Fruit fly (Drosophila melanogaster) whole organism, embryonic: ENCODE results near the gene CG8119.
A peak's percentile ranks its signal among the peaks of the same experiment; 100 is the strongest.

Source experiments
- Atf-2 ChIP-seq: fragments of 200-800 bp; sonication (Bioruptor generic); optimal IDR thresholded peaks from 2 replicates; lab custom pipeline; 2016; ENCODE audit warnings: missing biosample characterization, missing genetic modification characterization
- BtbVII ChIP-seq: fragments of 200-800 bp; sonication (Bioruptor generic); optimal IDR thresholded peaks from 3 replicates; lab custom pipeline; 2017; ENCODE audit warnings: missing biosample characterization, mild to moderate bottlenecking, missing genetic modification characterization
- CG11085 ChIP-seq: fragments of 200-800 bp; sonication (Bioruptor generic); IDR thresholded peaks from 2 replicates; pipeline ENCODE4 v1.3.6; 2022; ENCODE audit warnings: missing biosample characterization, missing genetic modification characterization
- CG11456 ChIP-seq: fragments of 200-800 bp; sonication (Bioruptor generic); IDR thresholded peaks from 3 replicates; pipeline ENCODE4 v1.3.6; 2022; ENCODE audit warnings: missing biosample characterization, missing genetic modification characterization
- CG11560 ChIP-seq: fragments of 200-800 bp; sonication (Bioruptor generic); IDR thresholded peaks from 3 replicates; pipeline ENCODE4 v1.3.6; 2022; ENCODE audit warnings: missing biosample characterization, missing genetic modification characterization
- CG11723 ChIP-seq: fragments of 200-800 bp; sonication (Bioruptor generic); optimal IDR thresholded peaks from 2 replicates; lab custom pipeline; 2017; ENCODE audit warnings: missing biosample characterization, mild to moderate bottlenecking, missing genetic modification characterization
- CG12071 ChIP-seq: fragments of 200-800 bp; sonication (Bioruptor generic); optimal IDR thresholded peaks from 3 replicates; lab custom pipeline; 2018; ENCODE audit warnings: missing biosample characterization, mild to moderate bottlenecking, missing genetic modification characterization
- CG12942 ChIP-seq: fragments of 200-800 bp; sonication (Bioruptor generic); optimal IDR thresholded peaks from 3 replicates; lab custom pipeline; 2016; ENCODE audit warnings: missing biosample characterization, missing genetic modification characterization
- CG13624 ChIP-seq: fragments of 200-800 bp; sonication (Bioruptor generic); optimal IDR thresholded peaks from 2 replicates; lab custom pipeline; 2016; ENCODE audit warnings: missing biosample characterization, missing genetic modification characterization
- CG14014 ChIP-seq: fragments of 200-800 bp; sonication (Bioruptor generic); IDR thresholded peaks from 2 replicates; pipeline ENCODE4 v1.3.6; 2022; ENCODE audit warnings: missing biosample characterization, missing genetic modification characterization
- CG17385 ChIP-seq: fragments of 200-800 bp; sonication (Bioruptor generic); optimal IDR thresholded peaks from 3 replicates; lab custom pipeline; 2018; ENCODE audit warnings: missing biosample characterization, mild to moderate bottlenecking, missing genetic modification characterization
- CG17612 ChIP-seq: fragments of 200-800 bp; sonication (Bioruptor generic); IDR thresholded peaks from 2 replicates; pipeline ENCODE4 v1.3.6; 2022; ENCODE audit warnings: missing biosample characterization, missing genetic modification characterization
- CG1832 ChIP-seq: fragments of 200-800 bp; sonication (Bioruptor generic); optimal IDR thresholded peaks from 2 replicates; lab custom pipeline; 2017; ENCODE audit warnings: missing biosample characterization, mild to moderate bottlenecking, missing genetic modification characterization, inconsistent platforms
- CG18619 ChIP-seq: fragments of 200-800 bp; sonication (Bioruptor generic); optimal IDR thresholded peaks from 3 replicates; lab custom pipeline; 2017; ENCODE audit warnings: missing biosample characterization, mild to moderate bottlenecking, missing genetic modification characterization
- CG32772 ChIP-seq: fragments of 200-800 bp; sonication (Bioruptor generic); IDR thresholded peaks from 2 replicates; pipeline ENCODE4 v1.3.6; 2022; ENCODE audit warnings: missing biosample characterization, missing genetic modification characterization
- CG5245 ChIP-seq: fragments of 200-800 bp; sonication (Bioruptor generic); optimal IDR thresholded peaks from 3 replicates; lab custom pipeline; 2016; ENCODE audit warnings: missing biosample characterization, missing genetic modification characterization
- CG6175 ChIP-seq: fragments of 200-800 bp; sonication (Bioruptor generic); IDR thresholded peaks from 3 replicates; pipeline ENCODE4 v1.3.6; 2022; ENCODE audit warnings: missing biosample characterization, missing genetic modification characterization
- CG7271 ChIP-seq: fragments of 200-800 bp; sonication (Bioruptor generic); optimal IDR thresholded peaks from 2 replicates; lab custom pipeline; 2018; ENCODE audit warnings: missing biosample characterization, mild to moderate bottlenecking, missing genetic modification characterization, moderate library complexity
- CG7372 ChIP-seq: fragments of 200-800 bp; sonication (Bioruptor generic); IDR thresholded peaks from 2 replicates; pipeline ENCODE4 v1.3.6; 2022; ENCODE audit warnings: missing biosample characterization, missing genetic modification characterization
- CG8478 ChIP-seq: fragments of >200 bp; optimal IDR thresholded peaks from 2 replicates; lab custom pipeline; 2018
- CHES-1-like ChIP-seq: fragments of 200-800 bp; sonication (Bioruptor generic); optimal IDR thresholded peaks from 2 replicates; lab custom pipeline; 2016; ENCODE audit warnings: missing biosample characterization, missing genetic modification characterization
- Drgx ChIP-seq: fragments of 200-800 bp; sonication (Bioruptor generic); IDR thresholded peaks from 2 replicates; pipeline ENCODE4 v1.3.6; 2022; ENCODE audit warnings: missing biosample characterization, missing genetic modification characterization
- HLH4C ChIP-seq: fragments of 200-800 bp; sonication (Bioruptor generic); IDR thresholded peaks from 3 replicates; pipeline ENCODE4 v1.3.6; 2022; ENCODE audit warnings: missing biosample characterization, missing genetic modification characterization; ENCODE audit not compliant: partially characterized antibody
- Jarid2 ChIP-seq: fragments of 200-800 bp; sonication (Bioruptor generic); optimal IDR thresholded peaks from 3 replicates; lab custom pipeline; 2017; ENCODE audit warnings: mild to moderate bottlenecking, missing biosample characterization, missing genetic modification reagents, missing genetic modification characterization
- MBD-R2 ChIP-seq: fragments of 200-800 bp; sonication (Bioruptor generic); IDR thresholded peaks from 2 replicates; pipeline ENCODE4 v1.3.6; 2022; ENCODE audit warnings: missing biosample characterization, missing genetic modification characterization
- Mes4 ChIP-seq: fragments of 200-800 bp; sonication (Bioruptor generic); optimal IDR thresholded peaks from 2 replicates; lab custom pipeline; 2016; ENCODE audit warnings: missing biosample characterization, missing genetic modification characterization
- NC2α ChIP-seq: fragments of 200-800 bp; sonication (Bioruptor generic); optimal IDR thresholded peaks from 2 replicates; lab custom pipeline; 2016; ENCODE audit warnings: missing biosample characterization, missing genetic modification characterization
- Rfx ChIP-seq: fragments of 200-800 bp; sonication (Bioruptor generic); IDR thresholded peaks from 2 replicates; pipeline ENCODE4 v1.3.6; 2022; ENCODE audit warnings: missing biosample characterization, missing genetic modification characterization
- Spps ChIP-seq: fragments of 200-800 bp; sonication (Bioruptor generic); optimal IDR thresholded peaks from 2 replicates; lab custom pipeline; 2018; ENCODE audit warnings: missing biosample characterization, mild to moderate bottlenecking, missing genetic modification characterization
- YL-1 ChIP-seq: fragments of 200-800 bp; sonication (Bioruptor generic); optimal IDR thresholded peaks from 3 replicates; lab custom pipeline; 2017; ENCODE audit warnings: missing biosample characterization, mild to moderate bottlenecking, missing genetic modification characterization
- ac ChIP-seq: fragments of 200-800 bp; sonication (Bioruptor generic); optimal IDR thresholded peaks from 3 replicates; lab custom pipeline; 2017; ENCODE audit warnings: missing biosample characterization, mild to moderate bottlenecking, missing genetic modification characterization
- bab2 ChIP-seq: fragments of 200-800 bp; sonication (Bioruptor generic); optimal IDR thresholded peaks from 2 replicates; lab custom pipeline; 2016; ENCODE audit warnings: missing biosample characterization, missing genetic modification characterization
- chm ChIP-seq: fragments of 200-800 bp; sonication (Bioruptor generic); IDR thresholded peaks from 2 replicates; pipeline ENCODE4 v1.3.6; 2022; ENCODE audit warnings: missing biosample characterization, missing genetic modification characterization
- dan ChIP-seq: fragments of 200-800 bp; sonication (Bioruptor generic); IDR thresholded peaks from 2 replicates; pipeline ENCODE4 v1.3.6; 2022; ENCODE audit warnings: missing biosample characterization, missing genetic modification characterization
- dati ChIP-seq: fragments of 200-800 bp; sonication (Bioruptor generic); IDR thresholded peaks from 2 replicates; pipeline ENCODE4 v1.3.6; 2022; ENCODE audit warnings: missing biosample characterization, missing genetic modification characterization
- exex ChIP-seq: fragments of 200-800 bp; sonication (Bioruptor generic); optimal IDR thresholded peaks from 4 replicates; lab custom pipeline; 2018; ENCODE audit warnings: missing biosample characterization, mild to moderate bottlenecking, missing genetic modification characterization, moderate library complexity
- ftz-f1 ChIP-seq: fragments of 200-800 bp; sonication (Bioruptor generic); optimal IDR thresholded peaks from 2 replicates; lab custom pipeline; 2016; ENCODE audit warnings: missing biosample characterization, missing genetic modification characterization
- gcm ChIP-seq: fragments of 200-800 bp; sonication (Bioruptor generic); optimal IDR thresholded peaks from 2 replicates; lab custom pipeline; 2019; ENCODE audit warnings: missing biosample characterization, mild to moderate bottlenecking, missing genetic modification characterization, moderate library complexity
- grau ChIP-seq: fragments of 200-800 bp; optimal IDR thresholded peaks from 3 replicates; lab custom pipeline; 2019; ENCODE audit warnings: missing biosample characterization, mild to moderate bottlenecking, missing genetic modification characterization, moderate library complexity
- gsb-n ChIP-seq: fragments of 200-800 bp; sonication (Bioruptor generic); optimal IDR thresholded peaks from 3 replicates; lab custom pipeline; 2018; ENCODE audit warnings: missing biosample characterization, mild to moderate bottlenecking, missing genetic modification characterization
- h ChIP-seq: fragments of >200 bp; optimal IDR thresholded peaks from 2 replicates; lab custom pipeline; 2017
- mam ChIP-seq: fragments of 200-800 bp; sonication (Bioruptor generic); optimal IDR thresholded peaks from 3 replicates; lab custom pipeline; 2016; ENCODE audit warnings: missing biosample characterization, missing genetic modification characterization
- nmo ChIP-seq: fragments of 200-800 bp; sonication (Bioruptor generic); optimal IDR thresholded peaks from 2 replicates; lab custom pipeline; 2018; ENCODE audit warnings: missing biosample characterization, mild to moderate bottlenecking, missing genetic modification characterization, moderate library complexity
- otp ChIP-seq: fragments of 200-800 bp; sonication (Bioruptor generic); IDR thresholded peaks from 3 replicates; pipeline ENCODE4, ENCODE4 v1.3.6; 2022; ENCODE audit warnings: missing biosample characterization, missing genetic modification characterization
- pfk ChIP-seq: fragments of 200-800 bp; sonication (Bioruptor generic); optimal IDR thresholded peaks from 2 replicates; lab custom pipeline; 2018; ENCODE audit warnings: missing biosample characterization, mild to moderate bottlenecking, missing genetic modification characterization, moderate library complexity
- pros ChIP-seq: fragments of 200-800 bp; sonication (Bioruptor generic); optimal IDR thresholded peaks from 3 replicates; lab custom pipeline; 2019; ENCODE audit warnings: missing biosample characterization, mild to moderate bottlenecking, missing genetic modification characterization, moderate library complexity
- psq ChIP-seq: fragments of 200-800 bp; sonication (Bioruptor generic); optimal IDR thresholded peaks from 2 replicates; lab custom pipeline; 2017; ENCODE audit warnings: missing biosample characterization, missing genetic modification characterization
- rib ChIP-seq: fragments of 200-800 bp; sonication (Bioruptor generic); IDR thresholded peaks from 2 replicates; pipeline ENCODE4 v1.3.6; 2022; ENCODE audit warnings: missing biosample characterization, missing genetic modification characterization
- sd ChIP-seq: fragments of 200-800 bp; sonication (Bioruptor generic); optimal IDR thresholded peaks from 3 replicates; lab custom pipeline; 2018; ENCODE audit warnings: missing biosample characterization, mild to moderate bottlenecking, missing genetic modification characterization, moderate library complexity
- trem ChIP-seq: fragments of 200-800 bp; optimal IDR thresholded peaks from 3 replicates; lab custom pipeline; 2019; ENCODE audit warnings: missing biosample characterization, mild to moderate bottlenecking, missing genetic modification characterization, moderate library complexity
- tx ChIP-seq: fragments of 200-800 bp; sonication (Bioruptor generic); optimal IDR thresholded peaks from 2 replicates; lab custom pipeline; 2016; ENCODE audit warnings: missing biosample characterization, missing genetic modification characterization
- vfl ChIP-seq: fragments of 200-800 bp; sonication (Bioruptor generic); optimal IDR thresholded peaks from 2 replicates; lab custom pipeline; 2016; ENCODE audit warnings: missing biosample characterization, missing genetic modification characterization
- wor ChIP-seq: fragments of 200-800 bp; sonication (Bioruptor generic); IDR thresholded peaks from 2 replicates; pipeline ENCODE4 v1.3.6; 2022; ENCODE audit warnings: missing biosample characterization, missing genetic modification characterization

The CG8119 gene

DNA sequence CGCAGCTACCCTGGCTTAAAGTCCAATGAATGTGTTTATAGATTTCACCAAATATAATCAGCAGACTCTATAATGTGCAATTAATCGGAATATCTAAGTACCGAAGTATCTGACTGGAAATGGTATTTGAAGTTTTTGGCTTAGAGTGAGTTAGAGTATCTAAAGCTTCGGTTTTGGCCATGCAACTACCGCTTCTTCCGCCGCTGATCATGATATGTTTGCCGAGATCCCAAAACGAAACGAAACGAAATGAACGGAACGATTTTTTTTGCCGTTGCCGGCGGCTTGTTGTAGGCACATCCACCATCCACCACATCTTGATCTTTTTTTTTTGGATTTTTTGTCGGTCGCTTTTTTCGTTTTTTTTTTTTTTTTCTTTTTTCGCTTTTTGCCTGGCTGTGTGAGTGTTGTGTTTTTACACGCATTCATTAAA lies 39.4 kb upstream of the CG8119 start (continued):
- TF ChIP-seq CG1832: no peak
- TF ChIP-seq Rfx (GFP tag; lab: Robert Waterston, UW): peak; percentile 95
- peak; percentile 82 for TF ChIP-seq mam (GFP tag; lab: Kevin White, UChicago)
- 0 out of 2 replicates have a peak, but pooled peaks have one; percentile 50 for TF ChIP-seq chm (GFP tag; lab: Robert Waterston, UW)
- peak; percentile 74 for TF ChIP-seq bab2
- peak; percentile 73 for TF ChIP-seq CG12071 (GFP tag; lab: Kevin White, UChicago)
- peak; percentile 6 for TF ChIP-seq exex (tag; lab: Kevin White, UChicago)
- peak; percentile 71 for TF ChIP-seq CG17385 (GFP tag; lab: Kevin White, UChicago)
- peak; percentile 83 for TF ChIP-seq CG32772 (GFP tag; lab: Robert Waterston, UW)
- TF ChIP-seq YL-1 (GFP tag; lab: Kevin White, UChicago): no peak
- TF ChIP-seq CG8478: no peak
- TF ChIP-seq ac (GFP tag; lab: Kevin White, UChicago): no peak
- no peak for TF ChIP-seq dan (GFP tag; lab: Robert Waterston, UW)
- TF ChIP-seq trem (tag; lab: Kevin White, UChicago): no peak
- TF ChIP-seq wor (GFP tag; lab: Robert Waterston, UW): peak; percentile 73
- no peak for TF ChIP-seq ftz-f1 (GFP tag; lab: Kevin White, UChicago)
- TF ChIP-seq rib (GFP tag; lab: Robert Waterston, UW): peak; percentile 72; the same call in 1 of the 2 replicates
- peak; percentile 57 for TF ChIP-seq CG12942
- no peak for TF ChIP-seq Spps (tag; lab: Kevin White, UChicago)
- TF ChIP-seq Atf-2 (GFP tag; lab: Kevin White, UChicago): peak; percentile 42
- TF ChIP-seq pros (GFP tag; lab: Kevin White, UChicago): no peak
- peak; percentile 42 for TF ChIP-seq Mes4
- TF ChIP-seq otp (GFP tag; lab: Robert Waterston, UW): peak; percentile 78
- peak; percentile 54 for TF ChIP-seq tx (GFP tag; lab: Kevin White, UChicago)
- no peak for TF ChIP-seq vfl (GFP tag; lab: Kevin White, UChicago)
- peak; percentile 30 for TF ChIP-seq sd (tag; lab: Kevin White, UChicago)
- peak; percentile 52; the same call in 1 of the 2 replicates for TF ChIP-seq dati (GFP tag; lab: Robert Waterston, UW)
- no peak for TF ChIP-seq NC2α (GFP tag; lab: Kevin White, UChicago)
- TF ChIP-seq CG11560 (tag; lab: Robert Waterston, UW): peak; percentile 71
- peak; percentile 45 for TF ChIP-seq CG11723
- TF ChIP-seq pfk: peak; percentile 41
- peak; percentile 51; the same call in 1 of the 2 replicates for TF ChIP-seq CG17612 (GFP tag; lab: Robert Waterston, UW)
- TF ChIP-seq HLH4C (GFP tag; lab: Robert Waterston, UW): no peak
- peak; percentile 49 for TF ChIP-seq BtbVII (GFP tag; lab: Kevin White, UChicago)
- TF ChIP-seq CG11085: peak; percentile 79
- peak; percentile 64 for TF ChIP-seq CHES-1-like (GFP tag; lab: Kevin White, UChicago)
- no peak for TF ChIP-seq CG7271 (tag; lab: Kevin White, UChicago)
- TF ChIP-seq h (lab: Kevin White, UChicago): no peak
- peak; percentile 46 for TF ChIP-seq MBD-R2 (GFP tag; lab: Robert Waterston, UW)
- TF ChIP-seq CG14014 (GFP tag; lab: Robert Waterston, UW): peak; percentile 89
- TF ChIP-seq nmo: peak; percentile 73
- peak; percentile 87 for TF ChIP-seq Drgx (GFP tag; lab: Robert Waterston, UW)
- TF ChIP-seq CG5245: peak; percentile 57
- TF ChIP-seq CG18619 (GFP tag; lab: Kevin White, UChicago): peak; percentile 40
- peak; percentile 86 for TF ChIP-seq CG7372 (GFP tag; lab: Robert Waterston, UW)
- peak; percentile 77 for TF ChIP-seq CG13624
- TF ChIP-seq gsb-n (tag; lab: Kevin White, UChicago): peak; percentile 9
- peak; percentile 91 for TF ChIP-seq CG11456
- peak; percentile 78 for TF ChIP-seq grau (tag; lab: Kevin White, UChicago)
- TF ChIP-seq Jarid2 (GFP tag; lab: Kevin White, UChicago): peak; percentile 37
- peak; percentile 82; the same call in 2 of the 3 replicates for TF ChIP-seq CG6175 (GFP tag; lab: Robert Waterston, UW)
- TF ChIP-seq gcm (GFP tag; lab: Kevin White, UChicago): peak; percentile 21
- peak; percentile 39 for TF ChIP-seq psq (GFP tag; lab: Kevin White, UChicago)
